Worm (Caenorhabditis elegans) whole organism, young adult: ENCODE measurements around the gene tsfm-1.
A peak's percentile ranks its signal among the peaks of the same experiment; 100 is the strongest.

Experiments
- B0261.1 ChIP-seq: sonication (generic microtip); optimal IDR thresholded peaks from 2 replicates; lab custom pipeline; 2016; ENCODE audit warnings: mild to moderate bottlenecking, missing genetic modification characterization, moderate library complexity, missing compliant biosample characterization
- F22D6.2 ChIP-seq: sonication (generic microtip); optimal IDR thresholded peaks from 2 replicates; lab custom pipeline; 2016; ENCODE audit warnings: mild to moderate bottlenecking, missing genetic modification characterization, missing compliant biosample characterization
- F33H1.4 ChIP-seq: fragments of 200-800 bp; sonication (Bioruptor generic); IDR thresholded peaks from 2 replicates; pipeline ENCODE4 v1.3.6; 2022; ENCODE audit warnings: missing genetic modification reagents, missing genetic modification characterization, missing compliant biosample characterization
- F37B4.10 ChIP-seq: fragments of 200-800 bp; sonication (Bioruptor generic); IDR thresholded peaks from 2 replicates; pipeline ENCODE4 v1.3.6; 2022; ENCODE audit warnings: missing genetic modification characterization, missing compliant biosample characterization
- F39B2.1 ChIP-seq: fragments of 200-800 bp; sonication (Bioruptor generic); IDR thresholded peaks from 2 replicates; pipeline ENCODE4 v1.3.6; 2022; ENCODE audit warnings: missing genetic modification reagents, missing genetic modification characterization, missing compliant biosample characterization
- F52B5.7 ChIP-seq: sonication (generic microtip); optimal IDR thresholded peaks from 2 replicates; lab custom pipeline; 2016; ENCODE audit warnings: mild to moderate bottlenecking, missing genetic modification characterization, missing compliant biosample characterization
- F57A8.1 ChIP-seq: fragments of 200-800 bp; sonication (Bioruptor generic); optimal IDR thresholded peaks from 2 replicates; lab custom pipeline; 2018; ENCODE audit warnings: mild to moderate bottlenecking, missing genetic modification characterization, moderate library complexity, missing compliant biosample characterization
- K12H6.12 ChIP-seq: fragments of 200-800 bp; sonication (Bioruptor generic); optimal IDR thresholded peaks from 2 replicates; lab custom pipeline; 2018; ENCODE audit warnings: mild to moderate bottlenecking, missing genetic modification characterization, missing compliant biosample characterization
- Y53F4B.3 ChIP-seq: fragments of 200-800 bp; sonication (Bioruptor generic); IDR thresholded peaks from 2 replicates; pipeline ENCODE4 v1.3.6; 2022; ENCODE audit warnings: missing genetic modification reagents, missing genetic modification characterization, missing compliant biosample characterization
- Y53G8AR.9 ChIP-seq: fragments of 200-800 bp; sonication (Bioruptor generic); conservative IDR thresholded peaks from 2 replicates; pipeline ENCODE4 v1.3.6; 2022; ENCODE audit warnings: missing genetic modification reagents, missing genetic modification characterization, missing compliant biosample characterization
- Y56A3A.18 ChIP-seq: fragments of 200-800 bp; sonication (Bioruptor generic); IDR thresholded peaks from 2 replicates; pipeline ENCODE4 v1.3.6; 2022; ENCODE audit warnings: missing genetic modification reagents, missing genetic modification characterization, missing compliant biosample characterization
- Y67H2A.10 ChIP-seq: fragments of 200-800 bp; sonication (Bioruptor generic); conservative IDR thresholded peaks from 2 replicates; pipeline ENCODE4 v1.3.6; 2022; ENCODE audit warnings: missing genetic modification reagents, missing genetic modification characterization, missing compliant biosample characterization
- akir-1 ChIP-seq: fragments of 200-800 bp; sonication (Bioruptor generic); optimal IDR thresholded peaks from 2 replicates; lab custom pipeline; 2018; ENCODE audit warnings: mild to moderate bottlenecking, missing genetic modification characterization, moderate library complexity, missing compliant biosample characterization
- ama-1 ChIP-seq, 3 experiments: fragments of 150-350 bp in 1 of 3; sonication (generic microtip) in 2 of 3; optimal IDR thresholded peaks; 2 replicates each; lab custom pipeline; 2014 to 2018; ENCODE audit warnings: missing biosample characterization in 2 of 3, missing genetic modification characterization in 2 of 3, missing genetic modification reagents in 2 of 3
- aptf-3 ChIP-seq: fragments of 200-800 bp; sonication (Bioruptor generic); IDR thresholded peaks from 2 replicates; pipeline ENCODE4 v1.3.6; 2022; ENCODE audit warnings: missing genetic modification characterization, missing compliant biosample characterization
- attf-3 ChIP-seq: fragments of 200-800 bp; sonication (Bioruptor generic); conservative IDR thresholded peaks from 2 replicates; pipeline ENCODE4 v1.3.6; 2022; ENCODE audit warnings: missing genetic modification reagents, missing genetic modification characterization, missing compliant biosample characterization
- bed-1 ChIP-seq: fragments of 200-800 bp; sonication (Bioruptor generic); IDR thresholded peaks from 2 replicates; pipeline ENCODE4 v1.3.6; 2022; ENCODE audit warnings: missing genetic modification reagents, missing genetic modification characterization, missing compliant biosample characterization
- cebp-2 ChIP-seq: fragments of 200-800 bp; sonication (Bioruptor generic); IDR thresholded peaks from 2 replicates; pipeline ENCODE4 v1.3.6; 2022; ENCODE audit warnings: missing genetic modification characterization, missing compliant biosample characterization
- ceh-40 ChIP-seq: fragments of 200-800 bp; sonication (Bioruptor generic); IDR thresholded peaks from 2 replicates; pipeline ENCODE4 v1.3.6; 2022; ENCODE audit warnings: missing genetic modification characterization, missing compliant biosample characterization
- die-1 ChIP-seq: sonication (generic microtip); optimal IDR thresholded peaks from 2 replicates; lab custom pipeline; 2016; ENCODE audit warnings: missing genotype, mild to moderate bottlenecking, missing genetic modification characterization, missing compliant biosample characterization
- dox-1 ChIP-seq: fragments of 200-800 bp; sonication (Bioruptor generic); IDR thresholded peaks from 2 replicates; pipeline ENCODE4 v1.3.6; 2022; ENCODE audit warnings: missing genetic modification reagents, missing genetic modification characterization, missing compliant biosample characterization
- dpff-1 ChIP-seq: sonication (generic microtip); optimal IDR thresholded peaks from 2 replicates; lab custom pipeline; 2017; ENCODE audit warnings: mild to moderate bottlenecking, missing genetic modification characterization, missing compliant biosample characterization
- efl-1 ChIP-seq: fragments of 150-350 bp; optimal IDR thresholded peaks from 2 replicates; lab custom pipeline; 2014; ENCODE audit warnings: missing biosample characterization, missing genetic modification reagents, missing genetic modification characterization
- ekl-4 ChIP-seq: fragments of 200-800 bp; sonication (Bioruptor generic); IDR thresholded peaks from 2 replicates; pipeline ENCODE4 v1.3.6; 2022; ENCODE audit warnings: missing genetic modification reagents, missing genetic modification characterization, missing compliant biosample characterization
- fkh-3 ChIP-seq: sonication (generic microtip); optimal IDR thresholded peaks from 2 replicates; lab custom pipeline; 2016; ENCODE audit warnings: mild to moderate bottlenecking, missing genetic modification characterization, missing compliant biosample characterization
- lin-26 ChIP-seq: fragments of 200-800 bp; sonication (Bioruptor generic); IDR thresholded peaks from 2 replicates; pipeline ENCODE4 v1.3.6; 2022; ENCODE audit warnings: missing genetic modification reagents, missing genetic modification characterization, missing compliant biosample characterization
- lin-40 ChIP-seq: sonication (generic microtip); optimal IDR thresholded peaks from 2 replicates; lab custom pipeline; 2016; ENCODE audit warnings: missing genetic modification characterization, mild to moderate bottlenecking, missing compliant biosample characterization, missing genotype, missing genetic modification reagents
- lin-54 ChIP-seq: fragments of 200-800 bp; sonication (Bioruptor generic); optimal IDR thresholded peaks from 2 replicates; lab custom pipeline; 2018; ENCODE audit warnings: mild to moderate bottlenecking, missing genetic modification characterization, missing compliant biosample characterization
- lsl-1 ChIP-seq: fragments of 200-800 bp; sonication (Bioruptor generic); optimal IDR thresholded peaks from 2 replicates; lab custom pipeline; 2018; ENCODE audit warnings: mild to moderate bottlenecking, missing genetic modification characterization, moderate library complexity, missing compliant biosample characterization
- lsy-27 ChIP-seq: sonication (generic microtip); optimal IDR thresholded peaks from 2 replicates; lab custom pipeline; 2017; ENCODE audit warnings: missing genetic modification characterization, mild to moderate bottlenecking, missing compliant biosample characterization, antibody characterized with exemption, missing genotype, borderline replicate concordance; ENCODE audit not compliant: insufficient read depth
- madf-8 ChIP-seq: fragments of 200-800 bp; sonication (Bioruptor generic); conservative IDR thresholded peaks from 2 replicates; pipeline ENCODE4 v1.3.6; 2022; ENCODE audit warnings: missing genetic modification reagents, missing genetic modification characterization, missing compliant biosample characterization
- mes-4 ChIP-seq: sonication (generic microtip); optimal IDR thresholded peaks from 2 replicates; lab custom pipeline; 2016; ENCODE audit warnings: missing genotype, missing genetic modification characterization, missing compliant biosample characterization
- nfya-1 ChIP-seq: sonication (generic microtip); optimal IDR thresholded peaks from 2 replicates; lab custom pipeline; 2017; ENCODE audit warnings: antibody characterized with exemption, missing compliant biosample characterization, missing genetic modification characterization, borderline replicate concordance; ENCODE audit not compliant: insufficient read depth
- nhr-120 ChIP-seq: fragments of 200-800 bp; sonication (Bioruptor generic); IDR thresholded peaks from 2 replicates; pipeline ENCODE4 v1.3.6; 2022; ENCODE audit warnings: missing genetic modification characterization, missing compliant biosample characterization
- rec-8 ChIP-seq, 2 experiments: sonication (generic microtip); optimal IDR thresholded peaks; 2 replicates each; lab custom pipeline; 2016; ENCODE audit warnings: mild to moderate bottlenecking in 2 of 2, missing genetic modification characterization in 2 of 2, missing genetic modification reagents in 2 of 2, missing genotype in 2 of 2, missing biosample characterization in 1 of 2, missing compliant biosample characterization in 1 of 2, moderate library complexity in 1 of 2
- rpc-1 ChIP-seq, 2 experiments: fragments of 150-350 bp in 1 of 2; sonication (generic microtip) in 1 of 2; optimal IDR thresholded peaks; 2 replicates each; lab custom pipeline; 2014 to 2018; ENCODE audit warnings: missing biosample characterization in 1 of 2, missing genetic modification characterization in 1 of 2, missing genetic modification reagents in 1 of 2, missing genotype in 1 of 2
- sdz-38 ChIP-seq: sonication (generic microtip); optimal IDR thresholded peaks from 2 replicates; lab custom pipeline; 2016; ENCODE audit warnings: missing genotype, missing genetic modification characterization, missing compliant biosample characterization
- snpc-1.1 ChIP-seq: sonication (generic microtip); optimal IDR thresholded peaks from 2 replicates; lab custom pipeline; 2017; ENCODE audit warnings: missing genetic modification characterization, mild to moderate bottlenecking, missing compliant biosample characterization, antibody characterized with exemption, moderate library complexity, missing genotype, missing genetic modification reagents; ENCODE audit not compliant: insufficient read depth
- somi-1 ChIP-seq: fragments of 200-800 bp; sonication (Bioruptor generic); optimal IDR thresholded peaks from 2 replicates; lab custom pipeline; 2018; ENCODE audit warnings: mild to moderate bottlenecking, missing genetic modification characterization, missing compliant biosample characterization
- tbx-9 ChIP-seq: sonication (generic microtip); optimal IDR thresholded peaks from 2 replicates; lab custom pipeline; 2016; ENCODE audit warnings: borderline replicate concordance, missing genetic modification characterization, inconsistent platforms, missing compliant biosample characterization
- unc-130 ChIP-seq: sonication (generic microtip); optimal IDR thresholded peaks from 2 replicates; lab custom pipeline; 2016; ENCODE audit warnings: missing genetic modification reagents, missing genetic modification characterization, missing compliant biosample characterization
- xnd-1 ChIP-seq: sonication (generic microtip); optimal IDR thresholded peaks from 2 replicates; lab custom pipeline; 2016; ENCODE audit warnings: missing genotype, missing genetic modification reagents, missing genetic modification characterization, missing compliant biosample characterization
- ztf-18 ChIP-seq: sonication (generic microtip); optimal IDR thresholded peaks from 2 replicates; lab custom pipeline; 2016; ENCODE audit warnings: missing genotype, mild to moderate bottlenecking, missing genetic modification characterization, missing compliant biosample characterization
- ztf-22 ChIP-seq: fragments of 200-800 bp; sonication (Bioruptor generic); optimal IDR thresholded peaks from 2 replicates; lab custom pipeline; 2018; ENCODE audit warnings: mild to moderate bottlenecking, missing genetic modification characterization, moderate library complexity, missing compliant biosample characterization
- ztf-28 ChIP-seq: fragments of 200-800 bp; sonication (Bioruptor generic); IDR thresholded peaks from 2 replicates; pipeline ENCODE4 v1.3.6; 2022; ENCODE audit warnings: missing genetic modification reagents, missing genetic modification characterization, missing compliant biosample characterization
- ztf-3 ChIP-seq: fragments of 200-800 bp; sonication (Bioruptor generic); optimal IDR thresholded peaks from 2 replicates; lab custom pipeline; 2018; ENCODE audit warnings: mild to moderate bottlenecking, missing genetic modification characterization, missing compliant biosample characterization

Gene tsfm-1

ce11 chrV:12303453-12304077 is 32.2 kb upstream of the tsfm-1 start (continued):
- TF ChIP-seq F22D6.2 (tag; lab: Kevin White, UChicago): peak; percentile 90
- peak; percentile 100 for TF ChIP-seq fkh-3 (tag; lab: Kevin White, UChicago)
- TF ChIP-seq tbx-9 (tag; lab: Kevin White, UChicago): peak; percentile 99
- peak; percentile 77 for TF ChIP-seq lsl-1 (GFP tag; lab: Kevin White, UChicago)
- TF ChIP-seq ztf-18: peak; percentile 91
- TF ChIP-seq F52B5.7 (tag; lab: Kevin White, UChicago): peak; percentile 100
- TF ChIP-seq Y67H2A.10 (GFP tag; lab: Robert Waterston, UW): peak; percentile 87
- peak; percentile 99 for TF ChIP-seq dox-1
- TF ChIP-seq Y53G8AR.9 (GFP tag; lab: Robert Waterston, UW): peak; percentile 96
- TF ChIP-seq ekl-4 (GFP tag; lab: Robert Waterston, UW): peak; percentile 99
- peak; percentile 96 for TF ChIP-seq ztf-22 (GFP tag; lab: Kevin White, UChicago)
- peak; percentile 90 for TF ChIP-seq Y53F4B.3
- peak; percentile 100 for TF ChIP-seq bed-1 (GFP tag; lab: Robert Waterston, UW)
- TF ChIP-seq sdz-38: peak; percentile 76
- TF ChIP-seq unc-130 (GFP tag; lab: Kevin White, UChicago): peak; percentile 85
- TF ChIP-seq B0261.1: peak; percentile 99
- peak; percentile 91 for TF ChIP-seq K12H6.12
- TF ChIP-seq akir-1 (GFP tag; lab: Kevin White, UChicago): peak; percentile 89
- peak; percentile 96 for TF ChIP-seq mes-4
- TF ChIP-seq nhr-120 (GFP tag; lab: Robert Waterston, UW): peak; percentile 100
- peak; percentile 97 for TF ChIP-seq ztf-28 (GFP tag; lab: Robert Waterston, UW)
- TF ChIP-seq aptf-3 (GFP tag; lab: Robert Waterston, UW): peak; percentile 99
- peak; percentile 91 for TF ChIP-seq lin-40 (tag; lab: Kevin White, UChicago)
- peak; percentile 100 for TF ChIP-seq cebp-2
- peak; percentile 49 for TF ChIP-seq efl-1 (GFP tag; lab: Kevin White, UChicago)
- TF ChIP-seq dpff-1 (tag; lab: Kevin White, UChicago): peak; percentile 99
- TF ChIP-seq snpc-1.1: peak; percentile 86
- TF ChIP-seq F57A8.1 (GFP tag; lab: Kevin White, UChicago): peak; percentile 100
- peak; percentile 50 for TF ChIP-seq xnd-1 (tag; lab: Kevin White, UChicago)
- TF ChIP-seq somi-1 (GFP tag; lab: Kevin White, UChicago): peak; percentile 96
- TF ChIP-seq attf-3 (GFP tag; lab: Robert Waterston, UW): peak; percentile 84
- TF ChIP-seq nfya-1 (tag; lab: Kevin White, UChicago): no peak
- TF ChIP-seq ama-1 (optimal IDR thresholded peaks at IDR 0.05; lab: Kevin White, UChicago): peak; percentile 69
- peak; percentile 95 to 96 for TF ChIP-seq ama-1 (GFP tag; optimal IDR thresholded peaks at IDR 0.05; lab: Kevin White, UChicago)
- peak; percentile 97 for TF ChIP-seq ceh-40 (GFP tag; lab: Robert Waterston, UW)
- peak; percentile 74 for TF ChIP-seq F33H1.4 (GFP tag; lab: Robert Waterston, UW)
- peak; percentile 99 for TF ChIP-seq lin-26 (GFP tag; lab: Robert Waterston, UW)
- TF ChIP-seq F37B4.10 (GFP tag; lab: Robert Waterston, UW): peak; percentile 100
- peak; percentile 95 for TF ChIP-seq lin-54 (GFP tag; lab: Kevin White, UChicago)
- TF ChIP-seq rpc-1 (optimal IDR thresholded peaks at IDR 0.05; lab: Kevin White, UChicago): peak; percentile 100
- TF ChIP-seq rpc-1 (tag; optimal IDR thresholded peaks at IDR 0.05; lab: Kevin White, UChicago): peak; percentile 100
- TF ChIP-seq die-1: peak; percentile 99
- TF ChIP-seq madf-8 (GFP tag; lab: Robert Waterston, UW): peak; percentile 81
- TF ChIP-seq Y56A3A.18 (GFP tag; lab: Robert Waterston, UW): peak; percentile 99
- TF ChIP-seq ztf-3 (GFP tag; lab: Kevin White, UChicago): peak; percentile 87
- peak; percentile 96 for TF ChIP-seq F39B2.1 (GFP tag; lab: Robert Waterston, UW)
- TF ChIP-seq lsy-27: peak; percentile 91
- peak; percentile 96 to 99 for TF ChIP-seq rec-8 (tag; optimal IDR thresholded peaks at IDR 0.05; lab: Kevin White, UChicago)
